Worm (Caenorhabditis elegans) whole organism, L2 larva: ENCODE results near the gene nhr-93.

Experiments used
- C34F6.9 ChIP-seq: fragments of 150-350 bp; optimal IDR thresholded peaks from 2 replicates; lab custom pipeline; 2014; ENCODE audit warnings: missing biosample characterization, missing genetic modification characterization
- F13H6.1 ChIP-seq: sonication (generic microtip); optimal IDR thresholded peaks from 2 replicates; lab custom pipeline; 2016; ENCODE audit warnings: missing genetic modification characterization, missing compliant biosample characterization
- R02D3.7 ChIP-seq: fragments of 150-350 bp; optimal IDR thresholded peaks from 2 replicates; lab custom pipeline; 2014; ENCODE audit warnings: missing biosample characterization, missing genetic modification characterization
- Y55F3AM.14 ChIP-seq: fragments of 200-800 bp; sonication (Bioruptor generic); optimal IDR thresholded peaks from 2 replicates; lab custom pipeline; 2018; ENCODE audit warnings: mild to moderate bottlenecking, missing genetic modification characterization, missing compliant biosample characterization
- ZK546.5 ChIP-seq: sonication (generic microtip); optimal IDR thresholded peaks from 2 replicates; lab custom pipeline; 2017; ENCODE audit warnings: missing biosample characterization, missing genetic modification characterization
- alr-1 ChIP-seq: fragments of 150-350 bp; optimal IDR thresholded peaks from 2 replicates; lab custom pipeline; 2014; ENCODE audit warnings: missing biosample characterization, missing genetic modification characterization
- aly-2 ChIP-seq: fragments of 150-350 bp; optimal IDR thresholded peaks from 2 replicates; lab custom pipeline; 2014; ENCODE audit warnings: missing biosample characterization, missing genetic modification characterization
- ama-1 ChIP-seq: fragments of 150-350 bp; optimal IDR thresholded peaks from 2 replicates; lab custom pipeline; 2018; ENCODE audit warnings: inconsistent platforms
- blmp-1 ChIP-seq: sonication (generic microtip); optimal IDR thresholded peaks from 2 replicates; lab custom pipeline; 2017; ENCODE audit warnings: missing genetic modification characterization, mild to moderate bottlenecking, missing compliant biosample characterization, antibody characterized with exemption, moderate library complexity; ENCODE audit not compliant: insufficient read depth
- ceh-16 ChIP-seq: fragments of 150-350 bp; optimal IDR thresholded peaks from 2 replicates; lab custom pipeline; 2014; ENCODE audit warnings: missing biosample characterization, missing genetic modification characterization
- ceh-82 ChIP-seq: fragments of 150-350 bp; optimal IDR thresholded peaks from 2 replicates; lab custom pipeline; 2014; ENCODE audit warnings: missing biosample characterization, missing genetic modification characterization
- crh-2 ChIP-seq: sonication (generic microtip); optimal IDR thresholded peaks from 2 replicates; lab custom pipeline; 2017; ENCODE audit warnings: missing biosample characterization, missing genetic modification characterization
- egl-27 ChIP-seq: sonication (generic microtip); optimal IDR thresholded peaks from 3 replicates; lab custom pipeline; 2017; ENCODE audit warnings: missing biosample characterization, missing genetic modification reagents, missing genetic modification characterization
- elt-1 ChIP-seq: fragments of 150-350 bp; optimal IDR thresholded peaks from 2 replicates; lab custom pipeline; 2014; ENCODE audit warnings: missing biosample characterization, missing genetic modification characterization
- elt-3 ChIP-seq: sonication (generic microtip); optimal IDR thresholded peaks from 2 replicates; lab custom pipeline; 2017; ENCODE audit warnings: missing biosample characterization, missing genetic modification characterization
- gmeb-1 ChIP-seq: fragments of 150-350 bp; optimal IDR thresholded peaks from 2 replicates; lab custom pipeline; 2014; ENCODE audit warnings: missing biosample characterization, missing genetic modification characterization
- lin-11 ChIP-seq: fragments of 150-350 bp; sonication (generic microtip); optimal IDR thresholded peaks from 2 replicates; lab custom pipeline; 2014; ENCODE audit warnings: missing biosample characterization, missing genetic modification characterization, inconsistent platforms, mixed read lengths
- lin-13 ChIP-seq: fragments of 150-350 bp; optimal IDR thresholded peaks from 2 replicates; lab custom pipeline; 2014; ENCODE audit warnings: missing biosample characterization, missing genetic modification reagents, missing genetic modification characterization
- lin-39 ChIP-seq: fragments of 150-350 bp; optimal IDR thresholded peaks from 2 replicates; lab custom pipeline; 2014; ENCODE audit warnings: missing biosample characterization, missing genetic modification reagents, missing genetic modification characterization
- lsy-2 ChIP-seq, 2 experiments: fragments of 150-350 bp in 1 of 2; sonication (generic microtip) in 1 of 2; optimal IDR thresholded peaks; 2 replicates each; lab custom pipeline; 2014 to 2017; ENCODE audit warnings: missing biosample characterization in 2 of 2, missing genetic modification characterization in 2 of 2
- mab-5 ChIP-seq: fragments of 150-350 bp; optimal IDR thresholded peaks from 2 replicates; lab custom pipeline; 2014; ENCODE audit warnings: missing biosample characterization, missing genetic modification characterization
- mbf-1 ChIP-seq: sonication (generic microtip); optimal IDR thresholded peaks from 2 replicates; lab custom pipeline; 2017; ENCODE audit warnings: missing biosample characterization, missing genetic modification characterization
- mdl-1 ChIP-seq, 2 experiments: fragments of 150-350 bp in 1 of 2; sonication (generic microtip) in 1 of 2; optimal IDR thresholded peaks; 2 replicates each; lab custom pipeline; 2017; ENCODE audit warnings: missing biosample characterization in 2 of 2, missing genetic modification characterization in 2 of 2
- nhr-10 ChIP-seq: sonication (generic microtip); optimal IDR thresholded peaks from 2 replicates; lab custom pipeline; 2017; ENCODE audit warnings: missing biosample characterization, missing genetic modification characterization
- nhr-12 ChIP-seq: fragments of 150-350 bp; optimal IDR thresholded peaks from 2 replicates; lab custom pipeline; 2014; ENCODE audit warnings: missing biosample characterization, missing genetic modification characterization
- nhr-129 ChIP-seq: fragments of 150-350 bp; optimal IDR thresholded peaks from 2 replicates; lab custom pipeline; 2014; ENCODE audit warnings: missing biosample characterization, missing genetic modification characterization
- nhr-21 ChIP-seq: fragments of 150-350 bp; optimal IDR thresholded peaks from 2 replicates; lab custom pipeline; 2014; ENCODE audit warnings: missing biosample characterization, missing genetic modification characterization
- nhr-23 ChIP-seq: fragments of 150-350 bp; optimal IDR thresholded peaks from 2 replicates; lab custom pipeline; 2014; ENCODE audit warnings: missing biosample characterization, missing genetic modification reagents, missing genetic modification characterization
- nhr-237 ChIP-seq: fragments of 150-350 bp; optimal IDR thresholded peaks from 2 replicates; lab custom pipeline; 2014; ENCODE audit warnings: missing biosample characterization, missing genetic modification characterization
- nhr-25 ChIP-seq: fragments of 150-350 bp; sonication (generic microtip); optimal IDR thresholded peaks from 3 replicates; lab custom pipeline; 2014; ENCODE audit warnings: missing biosample characterization, missing genetic modification characterization
- nhr-6 ChIP-seq: fragments of 150-350 bp; optimal IDR thresholded peaks from 2 replicates; lab custom pipeline; 2014; ENCODE audit warnings: missing biosample characterization, missing genetic modification characterization
- nhr-77 ChIP-seq: fragments of 150-350 bp; optimal IDR thresholded peaks from 2 replicates; lab custom pipeline; 2014; ENCODE audit warnings: missing biosample characterization, missing genetic modification characterization
- peb-1 ChIP-seq: fragments of 150-350 bp; optimal IDR thresholded peaks from 2 replicates; lab custom pipeline; 2014; ENCODE audit warnings: missing biosample characterization, missing genetic modification characterization
- sem-4 ChIP-seq: fragments of 150-350 bp; optimal IDR thresholded peaks from 2 replicates; lab custom pipeline; 2014; ENCODE audit warnings: missing biosample characterization, missing genetic modification reagents, missing genetic modification characterization
- sma-3 ChIP-seq: sonication (generic microtip); optimal IDR thresholded peaks from 2 replicates; lab custom pipeline; 2016; ENCODE audit warnings: missing genetic modification reagents, missing genetic modification characterization, missing compliant biosample characterization
- sma-9 ChIP-seq, 2 experiments: fragments of 150-350 bp in 1 of 2; sonication (generic microtip) in 1 of 2; optimal IDR thresholded peaks; 2 replicates each; lab custom pipeline; 2014 to 2016; ENCODE audit warnings: missing genetic modification characterization in 2 of 2, mild to moderate bottlenecking in 1 of 2, missing biosample characterization in 1 of 2, missing compliant biosample characterization in 1 of 2, missing genetic modification reagents in 1 of 2, moderate library complexity in 1 of 2
- snpc-4 ChIP-seq: fragments of 150-350 bp; optimal IDR thresholded peaks from 2 replicates; lab custom pipeline; 2014; ENCODE audit warnings: missing biosample characterization, missing genetic modification characterization
- unc-39 ChIP-seq: fragments of 150-350 bp; optimal IDR thresholded peaks from 2 replicates; lab custom pipeline; 2014; ENCODE audit warnings: missing biosample characterization, missing genetic modification characterization
- unc-55 ChIP-seq: fragments of 150-350 bp; sonication (generic microtip); optimal IDR thresholded peaks from 3 replicates; lab custom pipeline; 2014; ENCODE audit warnings: missing biosample characterization, missing genetic modification reagents, missing genetic modification characterization
- zag-1 ChIP-seq: fragments of 150-350 bp; optimal IDR thresholded peaks from 2 replicates; lab custom pipeline; 2014; ENCODE audit warnings: missing biosample characterization, missing genetic modification characterization
- ztf-1 ChIP-seq: fragments of 200-800 bp; sonication (Bioruptor generic); conservative IDR thresholded peaks from 2 replicates; pipeline ENCODE4 v1.3.6; 2022; ENCODE audit warnings: missing genetic modification characterization, missing compliant biosample characterization
- ztf-11 ChIP-seq: sonication (generic microtip); optimal IDR thresholded peaks from 2 replicates; lab custom pipeline; 2017; ENCODE audit warnings: missing biosample characterization, missing genetic modification characterization

Gene nhr-93

DNA sequence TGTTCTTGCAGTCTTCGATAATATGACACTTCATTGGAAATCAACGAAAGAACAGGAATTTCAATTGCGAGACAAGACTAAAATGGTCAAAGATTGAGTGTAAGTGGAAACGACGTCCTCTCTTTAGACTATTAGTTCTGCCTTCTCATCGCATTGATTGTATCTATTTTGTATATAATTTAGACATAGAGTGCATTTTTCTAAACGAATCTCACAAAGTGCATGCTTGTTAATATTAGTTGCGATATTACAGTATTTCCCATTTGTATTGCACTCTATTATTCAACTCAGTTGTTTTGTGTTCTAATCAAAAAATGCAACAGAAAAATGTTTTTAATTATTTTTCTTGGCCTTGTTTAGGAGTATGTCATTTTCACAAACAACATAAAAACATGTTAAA is at the start of gene nhr-93:
nhr-93 (minus strand) TSS at position 101 of the 400 bp plus-strand sequence.
- TF ChIP-seq egl-27 (tag; lab: Kevin White, UChicago), result no peak
- TF ChIP-seq nhr-77, result no peak
- TF ChIP-seq nhr-21, result no peak
- TF ChIP-seq unc-55 (GFP tag; lab: Kevin White, UChicago), result no peak
- TF ChIP-seq nhr-237 (tag; lab: Kevin White, UChicago), result no peak
- TF ChIP-seq nhr-23 (tag; lab: Kevin White, UChicago), result no peak

ce11 chrV:3587633-3588032 is 49.4 kb upstream of the nhr-93 start:
- TF ChIP-seq elt-1 (tag; lab: Kevin White, UChicago), result no peak
- no peak for TF ChIP-seq mbf-1 (tag; lab: Kevin White, UChicago)
- TF ChIP-seq lin-39 (tag; lab: Kevin White, UChicago), result no peak
- TF ChIP-seq R02D3.7, result no peak
- no peak for TF ChIP-seq ztf-1 (GFP tag; lab: Robert Waterston, UW)
- no peak for TF ChIP-seq zag-1
- no peak for TF ChIP-seq mab-5 (tag; lab: Kevin White, UChicago)
- TF ChIP-seq ama-1 (lab: Kevin White, UChicago), result no peak
- TF ChIP-seq nhr-23 (tag; lab: Kevin White, UChicago), result no peak
- TF ChIP-seq nhr-129 (tag; lab: Kevin White, UChicago), result no peak
- TF ChIP-seq nhr-25 (tag; lab: Kevin White, UChicago), result no peak
- no peak for TF ChIP-seq nhr-237 (tag; lab: Kevin White, UChicago)
- no peak for TF ChIP-seq nhr-10
- TF ChIP-seq unc-39, result no peak
- no peak for TF ChIP-seq mdl-1 (tag; optimal IDR thresholded peaks at IDR 0.05; lab: Kevin White, UChicago)
- TF ChIP-seq snpc-4 (tag; lab: Kevin White, UChicago), result no peak
- no peak for TF ChIP-seq Y55F3AM.14 (GFP tag; lab: Kevin White, UChicago)
- TF ChIP-seq elt-3, result no peak
- TF ChIP-seq F13H6.1, result peak; percentile 28
- no peak for TF ChIP-seq ceh-16 (tag; lab: Kevin White, UChicago)
- no peak for TF ChIP-seq nhr-21
- peak; percentile 44 for TF ChIP-seq unc-55 (GFP tag; lab: Kevin White, UChicago)
- TF ChIP-seq sma-3 (GFP tag; lab: Kevin White, UChicago), result peak; percentile 28
- peak; percentile 18 for TF ChIP-seq lin-13 (GFP tag; lab: Kevin White, UChicago)
- no peak for TF ChIP-seq aly-2 (tag; lab: Kevin White, UChicago)
- TF ChIP-seq sem-4 (tag; lab: Kevin White, UChicago), result no peak
- TF ChIP-seq ztf-11 (tag; lab: Kevin White, UChicago), result no peak
- TF ChIP-seq ceh-82 (tag; lab: Kevin White, UChicago), result no peak
- TF ChIP-seq nhr-12 (tag; lab: Kevin White, UChicago), result no peak
- TF ChIP-seq lin-11 (tag; lab: Kevin White, UChicago), result peak; percentile 37
- no peak for TF ChIP-seq ZK546.5 (tag; lab: Kevin White, UChicago)
- peak; percentile 21 for TF ChIP-seq crh-2
- peak; percentile 32 for TF ChIP-seq sma-9 (GFP tag; optimal IDR thresholded peaks at IDR 0.05; lab: Kevin White, UChicago)
- no peak for TF ChIP-seq sma-9 (tag; optimal IDR thresholded peaks at IDR 0.05; lab: Kevin White, UChicago)
- TF ChIP-seq nhr-6 (tag; lab: Kevin White, UChicago), result no peak
- peak in 1 of 2 experiments; percentile 32 for TF ChIP-seq lsy-2 (tag; optimal IDR thresholded peaks at IDR 0.05; lab: Kevin White, UChicago)
- no peak for TF ChIP-seq alr-1 (tag; lab: Kevin White, UChicago)
- peak; percentile 40 for TF ChIP-seq gmeb-1
- TF ChIP-seq blmp-1 (tag; lab: Kevin White, UChicago), result no peak

DNA sequence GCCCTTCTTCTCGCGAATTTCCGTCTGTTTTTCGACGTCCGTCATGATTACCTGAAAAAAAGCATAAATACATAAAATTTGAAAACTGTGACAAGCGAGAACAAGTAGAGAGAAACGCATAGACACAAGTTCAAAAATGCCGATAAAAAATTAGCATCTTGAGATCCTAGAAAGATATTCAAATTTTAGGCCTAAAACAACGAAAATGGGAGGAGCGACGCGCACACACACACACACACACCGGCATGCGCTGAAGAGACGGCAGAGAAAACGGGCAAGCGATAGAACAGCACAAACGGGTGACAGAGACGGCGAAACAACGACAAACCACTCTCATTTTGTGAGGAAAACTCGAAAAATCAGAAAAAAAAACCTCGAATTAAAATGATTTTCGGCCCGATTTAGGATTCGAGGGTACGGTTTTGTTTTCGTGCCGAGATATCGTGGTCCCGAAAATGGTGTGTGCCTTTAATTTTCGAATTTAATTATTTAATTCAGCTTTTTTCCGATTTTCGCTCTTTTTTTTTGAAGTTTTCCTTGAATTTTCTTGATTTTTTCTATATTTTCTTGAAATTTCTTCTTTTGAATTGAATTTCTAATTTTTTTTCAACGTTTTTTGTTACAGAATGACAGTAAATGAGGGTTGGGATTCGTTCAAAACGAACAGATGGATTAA is 47.9 kb upstream of the nhr-93 start, which contains the start of the genes rpl-11.1 and T22F3.2:
rpl-11.1 (minus strand) TSS at position 51 of the 676 bp plus-strand sequence.
T22F3.2 (plus strand) TSS at position 626 of the 676 bp plus-strand sequence.
- TF ChIP-seq peb-1 (tag; lab: Kevin White, UChicago) (no peak), sma-3 (GFP tag; lab: Kevin White, UChicago) (no peak), R02D3.7 (no peak), unc-55 (GFP tag; lab: Kevin White, UChicago) (peak; percentile 42), lsy-2 (tag; optimal IDR thresholded peaks at IDR 0.05; lab: Kevin White, UChicago) (peak in 1 of 2 experiments; percentile 27), sma-9 (GFP tag; optimal IDR thresholded peaks at IDR 0.05; lab: Kevin White, UChicago) (peak; percentile 6), sma-9 (tag; optimal IDR thresholded peaks at IDR 0.05; lab: Kevin White, UChicago) (no peak), nhr-129 (tag; lab: Kevin White, UChicago) (peak; percentile 34), C34F6.9 (peak; percentile 40)
